Fruit fly (Drosophila melanogaster): ENCODE data around the gene CG14151.

Gene CG14151

DNA sequence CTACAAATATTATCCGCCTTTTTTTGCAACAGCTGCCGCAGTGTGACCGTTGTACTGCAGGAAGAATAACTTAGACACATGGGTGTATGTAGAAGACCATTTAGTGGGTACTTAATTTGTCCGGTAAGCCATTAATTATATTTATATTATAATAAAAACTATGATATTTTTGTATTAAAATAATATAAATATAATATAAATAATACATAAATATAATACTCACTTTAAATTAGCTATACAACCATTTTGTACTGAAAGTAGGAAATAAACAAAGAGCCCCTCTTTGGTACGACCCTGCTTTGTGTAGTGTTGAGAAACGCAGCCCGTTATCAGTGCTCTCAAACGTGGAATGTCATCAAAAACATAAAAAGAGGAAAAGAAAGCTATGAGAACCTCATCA lies 9.5 kb upstream of the CG14151 start, which contains the start of gene Cnep1r2 (continued):
- peak; percentile 70 for TF ChIP-seq CG9797 (GFP tag; optimal IDR thresholded peaks at IDR 0.05)
- peak; percentile 58 for TF ChIP-seq fu2 (GFP tag; optimal IDR thresholded peaks at IDR 0.05)
- TF ChIP-seq CG15073 (GFP tag; optimal IDR thresholded peaks at IDR 0.05), result peak; percentile 55
- TF ChIP-seq wdn (GFP tag; IDR thresholded peaks at IDR 0.05), result peak; percentile 89
- peak; percentile 82 for TF ChIP-seq mam (GFP tag; optimal IDR thresholded peaks at IDR 0.05)
- no peak for TF ChIP-seq Sin3A (optimal IDR thresholded peaks at IDR 0.05)
- no peak for TF ChIP-seq Hr78 (GFP tag; optimal IDR thresholded peaks at IDR 0.05)
- peak; percentile 88 for TF ChIP-seq sim (GFP tag; IDR thresholded peaks at IDR 0.05)
- TF ChIP-seq Scr (GFP tag; IDR thresholded peaks at IDR 0.05; ENCODE audit: partially characterized antibody), result no peak
- TF ChIP-seq CG6813 (GFP tag; optimal IDR thresholded peaks at IDR 0.05), result peak; percentile 92
- peak; percentile 90 for TF ChIP-seq CG30403 (GFP tag; optimal IDR thresholded peaks at IDR 0.05)
- TF ChIP-seq CG10565 (GFP tag; optimal IDR thresholded peaks at IDR 0.05), result peak; percentile 24
- TF ChIP-seq Atf3 (GFP tag; optimal IDR thresholded peaks at IDR 0.05), result peak; percentile 56
- TF ChIP-seq tap (tag; optimal IDR thresholded peaks at IDR 0.05), result peak; percentile 91
- TF ChIP-seq inv (GFP tag; IDR thresholded peaks at IDR 0.05; ENCODE audit: partially characterized antibody), result no peak
- peak; percentile 70 for TF ChIP-seq CG31388 (GFP tag; optimal IDR thresholded peaks at IDR 0.05)
- TF ChIP-seq Dref (GFP tag; IDR thresholded peaks at IDR 0.05), result no peak
- peak; percentile 87 for TF ChIP-seq Max (GFP tag; optimal IDR thresholded peaks at IDR 0.05)
- no peak for TF ChIP-seq cad (GFP tag; optimal IDR thresholded peaks at IDR 0.05)
- peak; percentile 88 for TF ChIP-seq CG8281 (tag; optimal IDR thresholded peaks at IDR 0.05)
- no peak for TF ChIP-seq kni (GFP tag; optimal IDR thresholded peaks at IDR 0.05)
- peak; percentile 96 for TF ChIP-seq lab (GFP tag; optimal IDR thresholded peaks at IDR 0.05)
- TF ChIP-seq Hsf (GFP tag; optimal IDR thresholded peaks at IDR 0.05), result peak; percentile 79
- TF ChIP-seq CG8924 (tag; optimal IDR thresholded peaks at IDR 0.05), result peak; percentile 97
- TF ChIP-seq ase (GFP tag; IDR thresholded peaks at IDR 0.05), result peak; percentile 86
- TF ChIP-seq CTCF (GFP tag; optimal IDR thresholded peaks at IDR 0.05), result peak; percentile 49
- TF ChIP-seq pzg (GFP tag; optimal IDR thresholded peaks at IDR 0.05), result peak; percentile 21
- peak; percentile 96 for TF ChIP-seq Chrac-16 (GFP tag; optimal IDR thresholded peaks at IDR 0.05)
- TF ChIP-seq CG9876 (GFP tag; optimal IDR thresholded peaks at IDR 0.05), result peak; percentile 51
- TF ChIP-seq chinmo (GFP tag; IDR thresholded peaks at IDR 0.05; ENCODE audit: partially characterized antibody), result no peak
- TF ChIP-seq Hmr (GFP tag; optimal IDR thresholded peaks at IDR 0.05), result peak; percentile 96
- TF ChIP-seq sob (GFP tag; IDR thresholded peaks at IDR 0.05), result peak; percentile 97
- TF ChIP-seq CG18619 (GFP tag; optimal IDR thresholded peaks at IDR 0.05), result peak; percentile 96
- peak; percentile 98 for TF ChIP-seq CG2678 (tag; optimal IDR thresholded peaks at IDR 0.05)
- no peak for TF ChIP-seq CG12236 (GFP tag; optimal IDR thresholded peaks at IDR 0.05)
- peak; percentile 35; the same call in 1 of the 2 replicates for TF ChIP-seq crol (GFP tag; IDR thresholded peaks at IDR 0.05)
- peak; percentile 37 for TF ChIP-seq Dp (GFP tag; optimal IDR thresholded peaks at IDR 0.05)
- TF ChIP-seq CG16815 (GFP tag; optimal IDR thresholded peaks at IDR 0.05), result peak; percentile 95
- peak; percentile 95 for TF ChIP-seq CG14667 (GFP tag; IDR thresholded peaks at IDR 0.05)
- TF ChIP-seq Hand (GFP tag; optimal IDR thresholded peaks at IDR 0.05), result peak; percentile 92
- TF ChIP-seq MESR4 (GFP tag; optimal IDR thresholded peaks at IDR 0.05), result no peak
- peak; percentile 98 for TF ChIP-seq CG15696 (tag; optimal IDR thresholded peaks at IDR 0.05)
- peak; percentile 87 for TF ChIP-seq Rx (GFP tag; IDR thresholded peaks at IDR 0.05)
- TF ChIP-seq hbn (GFP tag; IDR thresholded peaks at IDR 0.05; ENCODE audit: partially characterized antibody), result no peak
- peak in 1 of 2 experiments; percentile 60 for TF ChIP-seq tll (GFP tag; optimal IDR thresholded peaks at IDR 0.05)
- TF ChIP-seq CG12659 (GFP tag; optimal IDR thresholded peaks at IDR 0.05), result peak; percentile 97
